Worm (Caenorhabditis elegans): ENCODE data around the gene F18E2.15.

ce11 chrV:12784861-12785260 lies 24.0 kb upstream of the F18E2.15 start, which contains the start of gene sre-20:
- TF ChIP-seq ama-1 (optimal IDR thresholded peaks at IDR 0.05) (no peak), ceh-36 (tag; optimal IDR thresholded peaks at IDR 0.05) (no peak), ceh-13 (GFP tag; optimal IDR thresholded peaks at IDR 0.05) (no peak), hmbx-1 (tag; optimal IDR thresholded peaks at IDR 0.05) (no peak), hnd-1 (tag; optimal IDR thresholded peaks at IDR 0.05) (no peak), tra-4 (tag; optimal IDR thresholded peaks at IDR 0.05) (no peak)

Measured in whole organism, early embryonic.